Fruit fly (Drosophila melanogaster) whole organism, embryonic: Measurements from ENCODE around the gene CG32939.

Experiments
- CG11456 ChIP-seq: fragments of 200-800 bp; sonication (Bioruptor generic); IDR thresholded peaks from 3 replicates; pipeline ENCODE4 v1.3.6; 2022; ENCODE audit warnings: missing biosample characterization, missing genetic modification characterization
- CG12659 ChIP-seq: fragments of 200-800 bp; sonication (Bioruptor generic); optimal IDR thresholded peaks from 3 replicates; lab custom pipeline; 2017; ENCODE audit warnings: mild to moderate bottlenecking, missing biosample characterization, missing genetic modification reagents, missing genetic modification characterization
- CG1647 ChIP-seq: fragments of 200-800 bp; sonication (Bioruptor generic); optimal IDR thresholded peaks from 3 replicates; lab custom pipeline; 2016; ENCODE audit warnings: missing biosample characterization, missing genetic modification characterization
- CG16815 ChIP-seq: fragments of 200-800 bp; sonication (Bioruptor generic); optimal IDR thresholded peaks from 3 replicates; lab custom pipeline; 2017; ENCODE audit warnings: missing biosample characterization, mild to moderate bottlenecking, missing genetic modification characterization
- CG31365 ChIP-seq: fragments of 200-800 bp; sonication (Bioruptor generic); optimal IDR thresholded peaks from 2 replicates; lab custom pipeline; 2018; ENCODE audit warnings: missing biosample characterization, mild to moderate bottlenecking, missing genetic modification characterization
- CG8359 ChIP-seq: fragments of 200-800 bp; sonication (Bioruptor generic); optimal IDR thresholded peaks from 2 replicates; lab custom pipeline; 2017; ENCODE audit warnings: missing biosample characterization, mild to moderate bottlenecking, missing genetic modification characterization, borderline replicate concordance
- Nf-YC ChIP-seq: fragments of 200-800 bp; optimal IDR thresholded peaks from 3 replicates; lab custom pipeline; 2019; ENCODE audit warnings: missing biosample characterization, mild to moderate bottlenecking, missing genetic modification characterization, moderate library complexity
- ase ChIP-seq: fragments of 200-800 bp; sonication (Bioruptor generic); IDR thresholded peaks from 3 replicates; pipeline ENCODE4 v1.3.6; 2022; ENCODE audit warnings: missing biosample characterization, missing genetic modification characterization
- hth ChIP-seq: fragments of >200 bp; optimal IDR thresholded peaks from 2 replicates; lab custom pipeline; 2017; ENCODE audit warnings: inconsistent platforms
- trem ChIP-seq: fragments of 200-800 bp; optimal IDR thresholded peaks from 3 replicates; lab custom pipeline; 2019; ENCODE audit warnings: missing biosample characterization, mild to moderate bottlenecking, missing genetic modification characterization, moderate library complexity

DNA sequence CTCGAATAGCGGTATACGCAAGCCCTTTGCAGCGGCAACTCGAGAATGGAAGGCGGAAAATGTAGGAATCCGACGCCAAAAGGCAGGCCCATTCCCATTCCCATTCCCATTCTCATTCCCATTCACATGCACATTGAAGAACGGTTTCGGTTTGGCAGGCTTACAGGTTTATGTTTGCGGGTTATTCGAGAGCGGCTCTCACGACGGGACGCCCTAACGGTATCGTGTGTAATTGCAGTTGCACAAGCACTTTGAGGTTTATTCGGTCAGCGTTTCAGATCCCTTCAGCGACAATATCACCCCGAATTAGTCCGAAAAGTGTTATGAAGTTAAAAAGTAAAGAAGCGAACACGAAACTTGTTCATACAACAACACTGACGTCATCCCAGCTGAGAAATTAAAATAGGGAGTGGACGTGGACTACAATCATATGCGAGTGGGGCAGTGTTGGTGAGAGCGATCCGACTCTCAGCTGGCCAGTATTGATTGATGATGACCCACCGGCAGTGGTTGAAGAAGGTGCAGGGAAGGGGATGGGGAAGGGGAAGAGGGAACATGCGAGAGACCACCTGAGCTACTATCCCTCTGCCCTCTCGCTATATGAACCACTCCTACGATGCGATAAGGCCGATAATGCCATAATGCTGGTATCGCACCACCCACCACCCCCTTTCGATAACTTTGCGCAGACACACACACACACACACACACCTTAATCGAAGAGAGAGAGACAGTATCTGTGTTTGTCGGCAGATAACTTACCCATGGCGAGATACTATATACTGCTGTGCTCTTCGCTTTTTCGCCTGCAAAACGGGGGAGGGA lies 11.5 kb downstream of the CG32939 start:
- TF ChIP-seq ase (GFP tag; lab: Robert Waterston, UW): no peak
- no peak for TF ChIP-seq CG12659
- no peak for TF ChIP-seq CG8359
- TF ChIP-seq trem (tag; lab: Kevin White, UChicago): no peak
- TF ChIP-seq CG16815 (GFP tag; lab: Kevin White, UChicago): no peak
- no peak for TF ChIP-seq hth (lab: Kevin White, UChicago)
- no peak for TF ChIP-seq CG11456 (GFP tag; lab: Robert Waterston, UW)
- no peak for TF ChIP-seq Nf-YC (tag; lab: Kevin White, UChicago)
- TF ChIP-seq CG31365 (tag; lab: Kevin White, UChicago): no peak
- no peak for TF ChIP-seq CG1647 (GFP tag; lab: Kevin White, UChicago)
